Worm (Caenorhabditis elegans) whole organism, midembryonic: ENCODE measurements around the gene fnta-1.

Experiments
- cog-1 ChIP-seq: sonication (generic microtip); optimal IDR thresholded peaks from 2 replicates; lab custom pipeline; 2016; ENCODE audit warnings: missing genetic modification characterization, missing compliant biosample characterization
- flt-1 ChIP-seq: fragments of 200-800 bp; sonication (Bioruptor generic); IDR thresholded peaks from 2 replicates; pipeline ENCODE4 v1.3.6; 2022; ENCODE audit warnings: missing genetic modification characterization, missing compliant biosample characterization
- med-1 ChIP-seq: sonication (generic microtip); optimal IDR thresholded peaks from 2 replicates; lab custom pipeline; 2017; ENCODE audit warnings: missing genetic modification characterization, mild to moderate bottlenecking, missing compliant biosample characterization, antibody characterized with exemption, missing genetic modification reagents; ENCODE audit not compliant: insufficient read depth
- ref-1 ChIP-seq: fragments of 200-800 bp; sonication (Bioruptor generic); conservative IDR thresholded peaks from 2 replicates; pipeline ENCODE4 v1.3.6; 2022; ENCODE audit warnings: missing genetic modification reagents, missing genetic modification characterization, missing compliant biosample characterization
- tab-1 ChIP-seq: fragments of 200-800 bp; sonication (Bioruptor generic); IDR thresholded peaks from 2 replicates; pipeline ENCODE4 v1.3.6; 2022; ENCODE audit warnings: missing genetic modification characterization, missing compliant biosample characterization
- ztf-29 ChIP-seq: fragments of 200-800 bp; sonication (Bioruptor generic); IDR thresholded peaks from 2 replicates; pipeline ENCODE4 v1.3.6; 2022; ENCODE audit warnings: missing genetic modification reagents, missing genetic modification characterization, missing compliant biosample characterization

DNA sequence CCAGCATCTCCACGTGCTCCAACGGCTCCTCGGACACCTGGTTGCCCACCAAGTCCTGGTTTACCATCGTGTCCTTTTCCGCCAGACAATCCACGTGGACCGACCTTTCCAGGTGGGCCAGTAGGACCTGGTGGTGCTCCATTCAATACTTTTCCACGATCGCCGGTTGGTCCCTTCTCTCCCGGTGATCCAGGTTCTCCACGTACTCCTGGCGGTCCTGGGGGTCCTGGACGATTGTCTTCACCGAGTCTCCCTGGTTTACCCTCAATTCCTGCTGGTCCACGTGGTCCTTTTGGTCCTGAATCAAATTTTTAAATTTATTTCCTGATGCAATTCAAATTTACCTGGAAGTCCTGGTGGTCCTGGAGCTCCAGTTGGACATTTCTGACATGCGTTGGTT is 18.3 kb upstream of the fnta-1 start:
- TF ChIP-seq med-1 (GFP tag; lab: Kevin White, UChicago) (no peak), tab-1 (GFP tag; lab: Robert Waterston, UW) (no peak), cog-1 (tag; lab: Kevin White, UChicago) (no peak), ref-1 (GFP tag; lab: Robert Waterston, UW) (no peak), flt-1 (no peak), ztf-29 (GFP tag; lab: Robert Waterston, UW) (no peak)
